Fruit fly (Drosophila melanogaster) whole organism, adult: Measurements from ENCODE around the gene Hira.

Experiments used
- CG11617 ChIP-seq: fragments of 200-800 bp; sonication (Bioruptor generic); optimal IDR thresholded peaks from 2 replicates; lab custom pipeline; 2017; ENCODE audit warnings: mild to moderate bottlenecking, missing biosample characterization, missing genetic modification reagents, missing genetic modification characterization
- CG12768 ChIP-seq: fragments of 200-800 bp; sonication (Bioruptor generic); optimal IDR thresholded peaks from 2 replicates; lab custom pipeline; 2017; ENCODE audit warnings: missing biosample characterization, missing genetic modification characterization, mild to moderate bottlenecking, moderate library complexity, missing genetic modification reagents
- CG14711 ChIP-seq: fragments of 200-800 bp; sonication (Bioruptor generic); optimal IDR thresholded peaks from 2 replicates; lab custom pipeline; 2018; ENCODE audit warnings: missing biosample characterization, mild to moderate bottlenecking, missing genetic modification characterization, moderate library complexity
- CG33017 ChIP-seq: fragments of 200-800 bp; sonication (Bioruptor generic); optimal IDR thresholded peaks from 2 replicates; lab custom pipeline; 2018; ENCODE audit warnings: missing biosample characterization, mild to moderate bottlenecking, missing genetic modification characterization, moderate library complexity
- CG5204 ChIP-seq: fragments of 200-800 bp; sonication (Bioruptor generic); optimal IDR thresholded peaks from 2 replicates; lab custom pipeline; 2016; ENCODE audit warnings: missing biosample characterization, missing genetic modification characterization
- CG7045 ChIP-seq: fragments of 200-800 bp; sonication (Bioruptor generic); optimal IDR thresholded peaks from 2 replicates; lab custom pipeline; 2017; ENCODE audit warnings: missing biosample characterization, mild to moderate bottlenecking, missing genetic modification characterization
- Clk ChIP-seq: fragments of 200-800 bp; sonication (Bioruptor generic); optimal IDR thresholded peaks from 2 replicates; lab custom pipeline; 2017; ENCODE audit warnings: missing biosample characterization, missing genetic modification characterization
- Hr96 ChIP-seq: fragments of 200-800 bp; sonication (Bioruptor generic); optimal IDR thresholded peaks from 2 replicates; lab custom pipeline; 2016; ENCODE audit warnings: missing biosample characterization, missing genetic modification characterization
- Mnt ChIP-seq: fragments of 200-800 bp; sonication (Bioruptor generic); optimal IDR thresholded peaks from 2 replicates; lab custom pipeline; 2016; ENCODE audit warnings: missing biosample characterization, mild to moderate bottlenecking, missing genetic modification characterization
- bab1 ChIP-seq: fragments of 200-800 bp; sonication (Bioruptor generic); optimal IDR thresholded peaks from 3 replicates; lab custom pipeline; 2019; ENCODE audit warnings: missing biosample characterization, mild to moderate bottlenecking, missing genetic modification characterization, moderate library complexity
- kay ChIP-seq: fragments of 200-800 bp; sonication (Bioruptor generic); peaks from one replicate; lab custom pipeline; 2016; ENCODE audit warnings: missing biosample characterization, missing genetic modification characterization, borderline replicate concordance
- ovo ChIP-seq: fragments of 200-800 bp; sonication (Bioruptor generic); optimal IDR thresholded peaks from 2 replicates; lab custom pipeline; 2016; ENCODE audit warnings: missing biosample characterization, missing genetic modification characterization
- tj ChIP-seq: fragments of 200-800 bp; sonication (Bioruptor generic); optimal IDR thresholded peaks from 3 replicates; lab custom pipeline; 2017; ENCODE audit warnings: missing biosample characterization, mild to moderate bottlenecking, missing genetic modification characterization, moderate library complexity
- toe ChIP-seq: fragments of 200-800 bp; sonication (Bioruptor generic); optimal IDR thresholded peaks from 2 replicates; lab custom pipeline; 2016; ENCODE audit warnings: missing biosample characterization, missing genetic modification characterization

- TF ChIP-seq CG11617 (GFP tag; lab: Kevin White, UChicago) = peak; percentile 95
- TF ChIP-seq CG7045 (GFP tag; lab: Kevin White, UChicago) = peak; percentile 66
- TF ChIP-seq Hr96 (GFP tag; lab: Kevin White, UChicago) = peak; percentile 70
- TF ChIP-seq Mnt (GFP tag; lab: Kevin White, UChicago) = no peak
- peak; percentile 53 for TF ChIP-seq Clk
- TF ChIP-seq kay (GFP tag; lab: Kevin White, UChicago) = peak; percentile 52
- peak; percentile 61 for TF ChIP-seq CG12768
- peak; percentile 61 for TF ChIP-seq bab1
- TF ChIP-seq CG33017 (tag; lab: Kevin White, UChicago) = peak; percentile 87
- peak; percentile 47 for TF ChIP-seq toe (GFP tag; lab: Kevin White, UChicago)
- peak; percentile 40 for TF ChIP-seq CG5204
- peak; percentile 78 for TF ChIP-seq tj (GFP tag; lab: Kevin White, UChicago)
- TF ChIP-seq CG14711 (tag; lab: Kevin White, UChicago) = peak; percentile 68
- peak; percentile 10 for TF ChIP-seq ovo (GFP tag; lab: Kevin White, UChicago)
These were observed 29.8 kb upstream of the Hira start for dm6 chrX:7691947-7692739.
